Worm (Caenorhabditis elegans) whole organism, midembryonic: ENCODE results near the gene sre-20.

ENCODE experiments used
- cog-1 ChIP-seq: sonication (generic microtip); optimal IDR thresholded peaks from 2 replicates; lab custom pipeline; 2016; ENCODE audit warnings: missing genetic modification characterization, missing compliant biosample characterization
- flt-1 ChIP-seq: fragments of 200-800 bp; sonication (Bioruptor generic); IDR thresholded peaks from 2 replicates; pipeline ENCODE4 v1.3.6; 2022; ENCODE audit warnings: missing genetic modification characterization, missing compliant biosample characterization
- ref-1 ChIP-seq: fragments of 200-800 bp; sonication (Bioruptor generic); conservative IDR thresholded peaks from 2 replicates; pipeline ENCODE4 v1.3.6; 2022; ENCODE audit warnings: missing genetic modification reagents, missing genetic modification characterization, missing compliant biosample characterization
- tab-1 ChIP-seq: fragments of 200-800 bp; sonication (Bioruptor generic); IDR thresholded peaks from 2 replicates; pipeline ENCODE4 v1.3.6; 2022; ENCODE audit warnings: missing genetic modification characterization, missing compliant biosample characterization
- ztf-23 ChIP-seq: fragments of 200-800 bp; sonication (Bioruptor generic); IDR thresholded peaks from 2 replicates; pipeline ENCODE4 v1.3.6; 2022; ENCODE audit warnings: missing genetic modification reagents, missing genetic modification characterization, missing compliant biosample characterization
- ztf-29 ChIP-seq: fragments of 200-800 bp; sonication (Bioruptor generic); IDR thresholded peaks from 2 replicates; pipeline ENCODE4 v1.3.6; 2022; ENCODE audit warnings: missing genetic modification reagents, missing genetic modification characterization, missing compliant biosample characterization

DNA sequence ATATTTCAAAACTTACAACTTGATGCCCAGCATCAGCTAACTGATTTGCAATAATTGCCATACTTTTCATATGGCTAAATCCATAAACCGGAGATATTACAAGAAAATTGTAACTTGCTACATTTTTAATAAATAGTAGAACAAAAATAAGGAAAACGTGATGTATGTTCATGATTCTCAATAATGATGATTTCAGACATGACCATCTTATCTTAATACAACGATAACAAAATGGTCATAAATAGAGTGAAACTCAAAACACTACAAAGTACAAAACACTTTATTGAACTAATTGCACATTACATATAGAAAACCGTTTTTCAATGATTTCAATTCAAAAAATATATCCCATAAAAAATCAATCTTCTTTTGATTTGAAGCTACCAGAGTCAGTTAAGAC, 8.0 kb upstream of the sre-20 start, which contains the start of gene ugt-5:
- TF ChIP-seq ref-1 (GFP tag; lab: Robert Waterston, UW) (no peak), flt-1 (GFP tag; lab: Robert Waterston, UW) (no peak), ztf-29 (GFP tag; lab: Robert Waterston, UW) (no peak), ztf-23 (GFP tag; lab: Robert Waterston, UW) (no peak), cog-1 (tag; lab: Kevin White, UChicago) (no peak), tab-1 (GFP tag; lab: Robert Waterston, UW) (no peak)
